Worm (Caenorhabditis elegans): ENCODE measurements around the gene C50B6.7.

ce11 chrV:13369663-13370062, 44.9 kb upstream of the C50B6.7 start:
- TF ChIP-seq sma-9 (GFP tag; optimal IDR thresholded peaks at IDR 0.05) (peak; percentile 15), sma-9 (tag; optimal IDR thresholded peaks at IDR 0.05) (no peak), lin-39 (tag; optimal IDR thresholded peaks at IDR 0.05) (no peak), unc-62 (GFP tag; optimal IDR thresholded peaks at IDR 0.05) (no peak), skn-1 (tag; optimal IDR thresholded peaks at IDR 0.05) (no peak), nhr-25 (tag; optimal IDR thresholded peaks at IDR 0.05) (no peak), mab-5 (tag; optimal IDR thresholded peaks at IDR 0.05) (no peak), nhr-237 (tag; optimal IDR thresholded peaks at IDR 0.05) (no peak), ztf-4 (tag; optimal IDR thresholded peaks at IDR 0.05) (no peak), egl-27 (tag; optimal IDR thresholded peaks at IDR 0.05) (no peak), peb-1 (tag; optimal IDR thresholded peaks at IDR 0.05) (no peak), lin-13 (GFP tag; optimal IDR thresholded peaks at IDR 0.05) (no peak)

Data from whole organism, L2 larva.